Worm (Caenorhabditis elegans) whole organism, midembryonic: ENCODE results near the gene ZK616.1.

Source experiments
- T22C8.4 ChIP-seq: fragments of 200-800 bp; sonication (Bioruptor generic); IDR thresholded peaks from 2 replicates; pipeline ENCODE4 v1.3.6; 2022; ENCODE audit warnings: missing genetic modification characterization, missing compliant biosample characterization
- cog-1 ChIP-seq: sonication (generic microtip); optimal IDR thresholded peaks from 2 replicates; lab custom pipeline; 2016; ENCODE audit warnings: missing genetic modification characterization, missing compliant biosample characterization
- flt-1 ChIP-seq: fragments of 200-800 bp; sonication (Bioruptor generic); IDR thresholded peaks from 2 replicates; pipeline ENCODE4 v1.3.6; 2022; ENCODE audit warnings: missing genetic modification characterization, missing compliant biosample characterization
- klf-2 ChIP-seq: fragments of 200-800 bp; sonication (Bioruptor generic); conservative IDR thresholded peaks from 2 replicates; pipeline ENCODE4 v1.3.6; 2022; ENCODE audit warnings: missing genetic modification reagents, missing genetic modification characterization, missing compliant biosample characterization
- med-1 ChIP-seq: sonication (generic microtip); optimal IDR thresholded peaks from 2 replicates; lab custom pipeline; 2017; ENCODE audit warnings: missing genetic modification characterization, mild to moderate bottlenecking, missing compliant biosample characterization, antibody characterized with exemption, missing genetic modification reagents; ENCODE audit not compliant: insufficient read depth
- ref-1 ChIP-seq: fragments of 200-800 bp; sonication (Bioruptor generic); conservative IDR thresholded peaks from 2 replicates; pipeline ENCODE4 v1.3.6; 2022; ENCODE audit warnings: missing genetic modification reagents, missing genetic modification characterization, missing compliant biosample characterization
- tab-1 ChIP-seq: fragments of 200-800 bp; sonication (Bioruptor generic); IDR thresholded peaks from 2 replicates; pipeline ENCODE4 v1.3.6; 2022; ENCODE audit warnings: missing genetic modification characterization, missing compliant biosample characterization
- ztf-23 ChIP-seq: fragments of 200-800 bp; sonication (Bioruptor generic); IDR thresholded peaks from 2 replicates; pipeline ENCODE4 v1.3.6; 2022; ENCODE audit warnings: missing genetic modification reagents, missing genetic modification characterization, missing compliant biosample characterization
- ztf-29 ChIP-seq: fragments of 200-800 bp; sonication (Bioruptor generic); IDR thresholded peaks from 2 replicates; pipeline ENCODE4 v1.3.6; 2022; ENCODE audit warnings: missing genetic modification reagents, missing genetic modification characterization, missing compliant biosample characterization

ZK616.1 gene

DNA sequence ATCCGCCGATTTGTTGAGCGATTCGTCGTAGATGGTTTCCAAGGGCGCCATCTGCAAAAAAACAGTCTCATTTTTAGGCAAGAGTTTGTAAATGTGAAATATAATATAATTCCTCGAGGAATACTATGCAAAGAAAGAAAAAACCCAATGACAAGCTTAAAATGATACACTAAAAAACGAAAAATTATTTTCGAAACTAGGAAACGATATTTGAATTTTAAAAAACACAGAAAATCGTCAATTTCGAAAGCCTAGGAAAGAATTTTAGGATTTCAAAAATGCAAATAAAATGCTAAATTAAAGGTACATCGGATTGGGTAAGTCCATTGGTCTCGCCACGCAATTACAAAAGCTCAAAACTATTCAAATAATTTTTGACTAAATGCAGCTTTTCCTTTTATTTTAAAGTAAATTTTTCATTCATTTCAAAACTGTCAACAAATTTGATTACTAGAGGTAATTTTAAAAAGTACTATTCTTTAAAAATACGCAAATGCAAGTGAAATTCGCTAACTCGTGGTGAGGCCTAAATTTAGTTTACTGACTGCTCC is 9.1 kb upstream of the ZK616.1 start, which contains the start of the genes htp-1 and ZK616.5:
Gene htp-1 (minus strand): TSS at position 51 of the 551 bp plus-strand sequence.
Gene ZK616.5 (plus strand): TSS at position 423 of the 551 bp plus-strand sequence.
- TF ChIP-seq klf-2 (no peak), tab-1 (no peak), flt-1 (GFP tag; lab: Robert Waterston, UW) (no peak), cog-1 (tag; lab: Kevin White, UChicago) (no peak), ztf-29 (no peak), ref-1 (GFP tag; lab: Robert Waterston, UW) (no peak), T22C8.4 (GFP tag; lab: Robert Waterston, UW) (no peak), med-1 (GFP tag; lab: Kevin White, UChicago) (no peak), ztf-23 (GFP tag; lab: Robert Waterston, UW) (no peak)

DNA sequence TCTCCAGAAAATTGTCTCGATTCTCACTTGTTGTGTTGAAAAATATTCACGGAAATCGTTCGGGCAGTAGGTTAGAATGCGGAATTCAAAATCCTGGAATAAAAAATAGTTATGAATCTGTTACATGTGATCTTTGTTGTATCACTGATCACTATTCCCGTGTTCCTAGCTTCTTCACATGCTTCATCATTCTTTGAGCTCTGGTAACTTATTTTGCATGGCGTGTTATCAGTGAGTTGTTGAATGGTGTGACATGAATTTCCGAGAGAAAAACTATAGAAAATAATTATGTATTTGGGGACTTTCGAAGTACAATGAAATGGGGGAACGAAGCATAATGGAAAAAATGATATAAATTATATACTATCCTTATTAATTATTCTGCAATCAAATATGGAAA is 7.1 kb upstream of the ZK616.1 start:
- no peak for TF ChIP-seq flt-1 (GFP tag; lab: Robert Waterston, UW)
- no peak for TF ChIP-seq ztf-29
- TF ChIP-seq tab-1 = no peak
- no peak for TF ChIP-seq cog-1 (tag; lab: Kevin White, UChicago)

DNA sequence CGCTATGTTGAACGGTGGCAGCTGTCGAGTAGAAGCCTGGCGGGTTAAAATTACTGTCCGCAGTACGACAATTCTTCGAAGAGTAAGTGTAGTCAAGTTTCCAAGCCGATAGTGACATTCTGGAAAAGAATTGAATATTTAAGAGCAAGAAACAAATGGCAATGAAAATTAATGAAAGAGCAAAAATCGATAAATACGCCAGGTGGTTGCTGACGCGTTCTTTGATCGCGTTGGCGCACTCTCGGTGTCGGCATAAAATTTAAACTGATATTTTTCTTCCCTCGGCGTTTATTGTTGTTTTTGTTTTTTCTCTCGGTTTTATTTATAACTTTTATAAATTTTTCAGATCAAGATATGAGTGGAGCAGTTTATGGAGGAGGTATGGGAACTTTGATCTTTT is 6.0 kb upstream of the ZK616.1 start, which contains the start of the genes perm-3 and swsn-6:
Gene perm-3 (minus strand): TSS at position 118 of the 400 bp plus-strand sequence.
Gene swsn-6 (plus strand): TSS at position 347 of the 400 bp plus-strand sequence.
- no peak for TF ChIP-seq ref-1 (GFP tag; lab: Robert Waterston, UW)
- no peak for TF ChIP-seq cog-1 (tag; lab: Kevin White, UChicago)
- no peak for TF ChIP-seq ztf-29
- TF ChIP-seq med-1 (GFP tag; lab: Kevin White, UChicago) = no peak
- peak; percentile 66; the same call in 1 of the 2 replicates for TF ChIP-seq flt-1 (GFP tag; lab: Robert Waterston, UW)
- TF ChIP-seq tab-1 = no peak
- peak; percentile 85; the same call in 1 of the 2 replicates for TF ChIP-seq T22C8.4 (GFP tag; lab: Robert Waterston, UW)

DNA sequence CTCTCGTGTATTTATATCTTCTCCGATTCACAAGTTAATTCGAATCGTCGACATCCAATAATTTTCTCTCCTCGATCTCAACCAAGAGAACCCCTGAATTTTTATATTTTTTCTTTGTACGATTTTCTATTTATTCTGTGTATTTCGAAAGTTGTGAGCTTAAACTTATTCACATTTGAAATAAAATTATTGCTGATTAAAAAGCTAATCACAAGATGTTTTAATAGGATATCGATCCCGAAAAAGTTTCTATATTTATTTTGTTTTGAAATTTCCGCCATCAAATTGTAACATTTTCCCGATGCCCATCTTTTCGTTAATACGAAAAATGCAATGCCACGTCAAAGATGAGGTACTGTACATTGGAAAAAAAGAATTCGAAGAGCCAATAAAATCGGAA is 3.9 kb upstream of the ZK616.1 start, which contains the start of gene ZK616.3:
Gene ZK616.3 (plus strand): TSS at position 301 of the 400 bp plus-strand sequence.
- no peak for TF ChIP-seq T22C8.4 (GFP tag; lab: Robert Waterston, UW)
- TF ChIP-seq med-1 (GFP tag; lab: Kevin White, UChicago) = no peak

DNA sequence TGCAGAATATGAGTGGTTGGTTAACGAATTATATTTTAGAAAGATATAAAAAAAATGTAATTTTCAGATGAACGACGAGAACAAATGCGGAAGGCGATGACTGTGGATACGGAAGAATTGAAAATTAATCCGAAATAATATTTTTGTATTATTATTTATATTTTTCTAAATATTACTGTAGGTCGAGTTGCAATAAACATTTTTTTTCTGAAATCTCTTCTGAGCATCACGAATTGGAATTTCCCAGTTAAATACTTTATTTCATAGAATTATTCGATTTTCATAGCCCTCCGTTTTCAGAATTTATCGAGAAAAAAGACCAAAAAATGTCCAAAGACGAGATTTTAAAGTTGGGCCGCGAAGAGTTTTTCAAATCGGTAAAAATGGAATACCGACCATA is 3.2 kb upstream of the ZK616.1 start, which contains the start of gene ZK616.2:
Gene ZK616.2 (plus strand): TSS at position 301 of the 400 bp plus-strand sequence.
- TF ChIP-seq T22C8.4 (GFP tag; lab: Robert Waterston, UW) (no peak), med-1 (GFP tag; lab: Kevin White, UChicago) (no peak), flt-1 (GFP tag; lab: Robert Waterston, UW) (no peak)

DNA sequence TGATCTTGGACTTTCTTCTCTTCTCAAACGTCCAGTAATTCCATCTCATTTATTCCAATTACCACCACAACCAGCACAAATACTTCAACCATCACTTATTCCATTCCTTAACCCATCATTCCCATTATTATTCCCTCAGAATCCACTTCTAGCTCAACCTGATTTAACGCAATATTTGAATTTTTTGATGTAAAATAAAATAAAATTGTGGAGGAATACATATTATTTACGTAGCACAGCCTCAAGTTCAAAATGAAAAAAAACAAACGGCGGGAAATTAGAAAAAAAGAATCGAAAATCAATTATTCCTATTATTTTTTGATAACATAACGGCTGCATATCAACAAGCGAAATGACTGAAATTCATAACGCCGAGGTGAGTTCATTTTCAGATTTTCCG is 4.6 kb downstream of the ZK616.1 start, which contains the start of gene ZK616.61:
Gene ZK616.61 (plus strand): TSS at position 301 of the 400 bp plus-strand sequence.
- no peak for TF ChIP-seq ref-1 (GFP tag; lab: Robert Waterston, UW)
- no peak for TF ChIP-seq med-1 (GFP tag; lab: Kevin White, UChicago)
- TF ChIP-seq flt-1 (GFP tag; lab: Robert Waterston, UW) = no peak
- TF ChIP-seq tab-1 = no peak
- no peak for TF ChIP-seq ztf-29
- no peak for TF ChIP-seq cog-1 (tag; lab: Kevin White, UChicago)
- TF ChIP-seq ztf-23 (GFP tag; lab: Robert Waterston, UW) = no peak
- no peak for TF ChIP-seq klf-2
- TF ChIP-seq T22C8.4 (GFP tag; lab: Robert Waterston, UW) = no peak

DNA sequence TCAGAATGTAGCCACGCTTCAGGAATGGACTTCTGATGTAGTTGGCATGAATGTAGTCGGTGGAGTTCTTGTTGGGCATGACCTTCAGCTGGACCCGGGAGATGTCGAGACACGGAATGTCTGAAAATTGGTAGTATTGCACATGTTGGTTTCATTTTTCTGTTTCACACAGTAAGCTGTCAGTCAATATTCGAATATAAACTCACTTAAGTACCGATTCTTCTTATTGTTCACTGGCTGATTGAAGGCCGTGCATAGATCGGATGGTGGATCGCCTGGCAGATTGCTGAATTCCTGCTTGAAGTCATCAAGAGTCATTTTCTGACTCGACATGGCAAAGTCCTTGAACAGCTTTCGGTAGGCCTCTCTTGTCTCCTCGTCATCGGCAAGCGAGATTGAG is 8.4 kb downstream of the ZK616.1 start:
- no peak for TF ChIP-seq T22C8.4 (GFP tag; lab: Robert Waterston, UW)
- no peak for TF ChIP-seq tab-1
- no peak for TF ChIP-seq cog-1 (tag; lab: Kevin White, UChicago)
- TF ChIP-seq klf-2 = no peak
- TF ChIP-seq flt-1 (GFP tag; lab: Robert Waterston, UW) = no peak
- no peak for TF ChIP-seq ref-1 (GFP tag; lab: Robert Waterston, UW)
- TF ChIP-seq ztf-29 = no peak
- TF ChIP-seq ztf-23 (GFP tag; lab: Robert Waterston, UW) = no peak
- no peak for TF ChIP-seq med-1 (GFP tag; lab: Kevin White, UChicago)

DNA sequence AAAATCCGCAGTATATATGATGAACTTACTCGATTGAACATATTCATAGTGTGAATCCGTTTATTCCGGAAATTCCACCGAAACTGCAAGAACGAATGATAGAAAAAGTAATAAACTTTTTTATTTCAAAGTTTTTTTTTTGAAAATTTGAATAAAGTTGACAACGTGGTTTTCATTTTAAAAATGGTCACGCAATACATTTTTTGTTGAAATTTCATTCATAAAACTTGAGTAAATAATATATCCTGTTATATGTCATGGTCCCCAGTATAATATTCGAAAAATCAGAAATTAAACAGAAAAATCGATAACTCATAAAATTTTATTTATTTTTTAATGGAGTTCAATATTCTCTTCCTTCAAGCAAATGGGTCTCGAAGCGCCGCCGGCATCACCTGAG is 10.4 kb downstream of the ZK616.1 start, which contains the start of gene ZK616.65:
Gene ZK616.65 (minus strand): TSS at position 101 of the 400 bp plus-strand sequence.
- TF ChIP-seq ztf-29 = no peak
- no peak for TF ChIP-seq ref-1 (GFP tag; lab: Robert Waterston, UW)
- no peak for TF ChIP-seq tab-1
- TF ChIP-seq ztf-23 (GFP tag; lab: Robert Waterston, UW) = no peak

DNA sequence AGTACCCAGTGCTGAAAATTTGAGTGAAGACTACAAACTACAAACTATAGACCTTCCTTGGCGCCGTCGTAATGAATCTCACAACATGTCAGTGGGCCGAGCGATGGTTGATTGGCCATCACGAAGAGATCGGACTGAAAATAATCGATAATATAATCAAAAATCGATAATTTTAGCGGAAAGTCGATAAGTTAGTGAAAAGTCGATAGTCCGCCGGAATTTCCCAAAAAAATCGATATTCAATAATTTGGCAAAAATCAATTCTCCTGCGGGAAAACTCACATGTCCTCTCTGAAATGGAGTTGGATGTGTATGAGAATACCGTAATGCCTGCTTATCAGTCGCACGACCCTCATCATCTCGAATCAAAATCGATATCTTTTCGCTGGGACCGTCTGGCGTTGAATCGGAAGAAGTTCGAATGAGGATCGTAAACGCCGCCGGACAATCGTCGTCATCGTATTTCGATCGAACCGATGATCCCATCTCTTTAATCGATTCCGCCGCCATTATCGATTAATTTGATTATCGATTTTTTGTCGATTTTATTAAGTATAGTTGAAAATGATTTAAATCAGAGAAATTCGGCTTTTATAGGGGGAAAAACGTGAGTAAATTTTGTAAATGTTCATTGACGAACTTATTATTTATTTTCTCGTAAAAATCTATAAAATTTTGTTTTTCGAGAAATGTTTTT is 11.1 kb downstream of the ZK616.1 start, which contains the start of gene ZK616.8:
Gene ZK616.8 (minus strand): TSS at position 553 of the 697 bp plus-strand sequence.
- TF ChIP-seq flt-1 (GFP tag; lab: Robert Waterston, UW) = no peak
- no peak for TF ChIP-seq klf-2
- no peak for TF ChIP-seq ztf-29
- TF ChIP-seq T22C8.4 (GFP tag; lab: Robert Waterston, UW) = peak; percentile 61
- no peak for TF ChIP-seq med-1 (GFP tag; lab: Kevin White, UChicago)
- TF ChIP-seq cog-1 (tag; lab: Kevin White, UChicago) = no peak
- no peak for TF ChIP-seq tab-1
- TF ChIP-seq ref-1 (GFP tag; lab: Robert Waterston, UW) = no peak

DNA sequence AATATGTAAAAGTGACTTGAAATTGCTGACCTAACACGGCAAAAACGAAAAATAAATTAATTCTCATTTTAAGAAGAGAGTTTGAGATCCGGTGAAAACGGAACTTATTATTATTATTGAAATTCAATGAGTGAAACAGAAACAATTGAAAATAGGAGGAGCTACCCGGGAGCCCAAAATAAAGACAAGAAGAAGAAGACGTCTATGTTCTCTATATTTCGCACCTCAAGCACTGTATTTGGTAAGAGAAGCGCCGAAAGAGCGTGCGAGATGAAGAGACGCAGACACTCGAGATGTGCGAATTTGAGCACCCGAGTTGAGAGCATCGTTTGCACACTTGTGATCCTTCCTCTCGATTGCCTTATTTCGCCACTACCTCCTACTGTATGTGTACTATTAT is 15.0 kb downstream of the ZK616.1 start, which contains the start of gene spp-7:
Gene spp-7 (minus strand): TSS at position 101 of the 400 bp plus-strand sequence.
- TF ChIP-seq med-1 (GFP tag; lab: Kevin White, UChicago) (no peak), klf-2 (no peak), tab-1 (no peak), cog-1 (tag; lab: Kevin White, UChicago) (no peak), ztf-29 (no peak), flt-1 (GFP tag; lab: Robert Waterston, UW) (no peak), T22C8.4 (GFP tag; lab: Robert Waterston, UW) (no peak), ref-1 (GFP tag; lab: Robert Waterston, UW) (no peak), ztf-23 (GFP tag; lab: Robert Waterston, UW) (no peak)
